Worm (Caenorhabditis elegans) whole organism, L1 larva: Measurements from ENCODE around the gene ttr-37.

ENCODE experiments used
- aly-2 ChIP-seq: fragments of 150-350 bp; optimal IDR thresholded peaks from 2 replicates; lab custom pipeline; 2014; ENCODE audit warnings: missing biosample characterization, missing genetic modification characterization
- ceh-63 ChIP-seq: fragments of 200-800 bp; sonication (Bioruptor generic); optimal IDR thresholded peaks from 2 replicates; lab custom pipeline; 2018; ENCODE audit warnings: mild to moderate bottlenecking, missing genetic modification characterization, missing compliant biosample characterization
- ceh-82 ChIP-seq, 3 experiments: fragments of 150-350 bp in 1 of 3; sonication (generic microtip) in 2 of 3; optimal IDR thresholded peaks; 2 replicates each; lab custom pipeline; 2014 to 2017; ENCODE audit warnings: missing biosample characterization in 3 of 3, missing genetic modification characterization in 3 of 3
- efl-1 ChIP-seq, 4 experiments: fragments of 150-350 bp; optimal IDR thresholded peaks in 3 of 4; peaks in 1 of 4; 1 replicate in 1 of 4; 2 replicates in 3 of 4; lab custom pipeline; 2014; ENCODE audit warnings: missing biosample characterization in 2 of 4, missing genetic modification characterization in 2 of 4, missing genetic modification reagents in 2 of 4
- egl-13 ChIP-seq: sonication (generic microtip); optimal IDR thresholded peaks from 2 replicates; lab custom pipeline; 2016; ENCODE audit warnings: missing genotype, missing genetic modification reagents, missing genetic modification characterization, missing compliant biosample characterization
- fkh-10 ChIP-seq: sonication (generic microtip); optimal IDR thresholded peaks from 2 replicates; lab custom pipeline; 2017; ENCODE audit warnings: missing biosample characterization, missing genetic modification reagents, missing genetic modification characterization
- isw-1 ChIP-seq: fragments of 200-800 bp; sonication (Bioruptor generic); IDR thresholded peaks from 2 replicates; pipeline ENCODE4 v1.3.6; 2022; ENCODE audit warnings: missing genetic modification characterization, missing compliant biosample characterization
- jun-1 ChIP-seq: fragments of 150-350 bp; optimal IDR thresholded peaks from 2 replicates; lab custom pipeline; 2014; ENCODE audit warnings: missing biosample characterization, missing genetic modification reagents, missing genetic modification characterization
- nhr-237 ChIP-seq: fragments of 150-350 bp; optimal IDR thresholded peaks from 2 replicates; lab custom pipeline; 2014; ENCODE audit warnings: missing biosample characterization, missing genetic modification characterization
- nhr-76 ChIP-seq: sonication (generic microtip); optimal IDR thresholded peaks from 2 replicates; lab custom pipeline; 2017; ENCODE audit warnings: missing biosample characterization, missing genetic modification characterization
- nhr-84 ChIP-seq: sonication (generic microtip); optimal IDR thresholded peaks from 2 replicates; lab custom pipeline; 2017; ENCODE audit warnings: missing biosample characterization, missing genetic modification characterization
- skn-1 ChIP-seq: fragments of 150-350 bp; optimal IDR thresholded peaks from 2 replicates; lab custom pipeline; 2014; ENCODE audit warnings: missing biosample characterization, missing genetic modification characterization
- snpc-4 ChIP-seq: fragments of 150-350 bp; optimal IDR thresholded peaks from 2 replicates; lab custom pipeline; 2014; ENCODE audit warnings: missing biosample characterization, missing genetic modification characterization
- unc-130 ChIP-seq: fragments of 150-350 bp; optimal IDR thresholded peaks from 2 replicates; lab custom pipeline; 2017; ENCODE audit warnings: missing biosample characterization, missing genetic modification characterization, inconsistent platforms

ce11 chrX:1299849-1300248, 37.1 kb downstream of the ttr-37 start, which contains the start of gene inso-1:
- TF ChIP-seq skn-1 (tag; lab: Kevin White, UChicago) (no peak), aly-2 (tag; lab: Kevin White, UChicago) (no peak), nhr-84 (no peak), nhr-76 (no peak), fkh-10 (no peak), egl-13 (no peak), ceh-63 (GFP tag; lab: Kevin White, UChicago) (no peak), ceh-82 (tag; optimal IDR thresholded peaks at IDR 0.05; lab: Kevin White, UChicago) (no peak), jun-1 (tag; lab: Kevin White, UChicago) (no peak), isw-1 (GFP tag; lab: Robert Waterston, UW) (no peak), efl-1 (optimal IDR thresholded peaks at IDR 0.05; lab: Kevin White, UChicago) (no peak), efl-1 (GFP tag; optimal IDR thresholded peaks at IDR 0.05 in 1 of 2; lab: Kevin White, UChicago) (no peak), snpc-4 (tag; lab: Kevin White, UChicago) (no peak), nhr-237 (tag; lab: Kevin White, UChicago) (no peak), unc-130 (tag; lab: Kevin White, UChicago) (no peak)
